Fruit fly (Drosophila melanogaster): ENCODE results near the gene ND-B22.
A peak's percentile ranks its signal among the peaks of the same experiment; 100 is the strongest.

The ND-B22 gene

dm6 chr2L:13378488-13378964, 7.6 kb upstream of the ND-B22 start, which contains the start of the genes CG9302 and beta'COP (continued):
- TF ChIP-seq btn (GFP tag; optimal IDR thresholded peaks at IDR 0.05) (no peak), slou (GFP tag; optimal IDR thresholded peaks at IDR 0.05) (peak; percentile 81), ase (GFP tag; IDR thresholded peaks at IDR 0.05) (no peak; the same call in 2 of the 3 replicates), CG9215 (GFP tag; IDR thresholded peaks at IDR 0.05) (peak; percentile 74), org-1 (GFP tag; optimal IDR thresholded peaks at IDR 0.05) (no peak), CG2199 (GFP tag; IDR thresholded peaks at IDR 0.05) (0 out of 3 replicates have a peak, but pooled peaks have one; percentile 25), CG2889 (GFP tag; IDR thresholded peaks at IDR 0.05) (no peak), maf-S (GFP tag; optimal IDR thresholded peaks at IDR 0.05) (peak; percentile 17), Hr78 (GFP tag; optimal IDR thresholded peaks at IDR 0.05) (no peak), otp (GFP tag; IDR thresholded peaks at IDR 0.05) (no peak), Sox102F (GFP tag; optimal IDR thresholded peaks at IDR 0.05) (no peak), CG10267 (tag; optimal IDR thresholded peaks at IDR 0.05) (peak; percentile 70), CG7987 (GFP tag; optimal IDR thresholded peaks at IDR 0.05) (peak; percentile 33), CG8924 (tag; optimal IDR thresholded peaks at IDR 0.05) (peak; percentile 72), Chrac-16 (GFP tag; optimal IDR thresholded peaks at IDR 0.05) (peak; percentile 66), fru (optimal IDR thresholded peaks at IDR 0.05) (no peak), ara (GFP tag; IDR thresholded peaks at IDR 0.05) (no peak), cg (GFP tag; optimal IDR thresholded peaks at IDR 0.05) (no peak), pan (optimal IDR thresholded peaks at IDR 0.05) (peak in 1 of 2 experiments; percentile 72), pan (GFP tag; optimal IDR thresholded peaks at IDR 0.05 in 1 of 2, IDR thresholded peaks at IDR 0.05 in 1 of 2) (peak; percentile 47 to 72), CG5180 (GFP tag; optimal IDR thresholded peaks at IDR 0.05) (no peak), Dp (GFP tag; optimal IDR thresholded peaks at IDR 0.05) (peak; percentile 5), Lpt (GFP tag; optimal IDR thresholded peaks at IDR 0.05) (no peak), mam (GFP tag; optimal IDR thresholded peaks at IDR 0.05) (peak; percentile 71), Aef1 (GFP tag; IDR thresholded peaks at IDR 0.05) (peak; percentile 59), CG7839 (tag; optimal IDR thresholded peaks at IDR 0.05) (peak; percentile 75), kay (GFP tag; optimal IDR thresholded peaks at IDR 0.05) (peak; percentile 75), gsb (GFP tag; IDR thresholded peaks at IDR 0.05) (no peak), Vsx1 (GFP tag; optimal IDR thresholded peaks at IDR 0.05) (no peak), CG16813 (GFP tag; IDR thresholded peaks at IDR 0.05; ENCODE audit: partially characterized antibody) (peak; percentile 72), CG15269 (tag; optimal IDR thresholded peaks at IDR 0.05) (no peak), kah (GFP tag; optimal IDR thresholded peaks at IDR 0.05) (peak; percentile 7), D19B (GFP tag; optimal IDR thresholded peaks at IDR 0.05) (no peak), bsh (GFP tag; optimal IDR thresholded peaks at IDR 0.05) (peak; percentile 29 to 42), vfl (GFP tag; optimal IDR thresholded peaks at IDR 0.05) (peak; percentile 19), chif (GFP tag; optimal IDR thresholded peaks at IDR 0.05) (peak in 1 of 2 experiments; percentile 20), CG4617 (GFP tag; optimal IDR thresholded peaks at IDR 0.05; ENCODE audit: borderline replicate concordance) (peak; percentile 50), fd96Cb (tag; optimal IDR thresholded peaks at IDR 0.05) (peak; percentile 51), pita (GFP tag; optimal IDR thresholded peaks at IDR 0.05) (no peak), pnt (GFP tag; optimal IDR thresholded peaks at IDR 0.05) (no peak), Opbp (GFP tag; IDR thresholded peaks at IDR 0.05; ENCODE audit: partially characterized antibody) (peak; percentile 68), CG6689 (GFP tag; IDR thresholded peaks at IDR 0.05) (peak; percentile 56), CG9932 (GFP tag; IDR thresholded peaks at IDR 0.05) (peak; percentile 81), Stat92E (GFP tag; optimal IDR thresholded peaks at IDR 0.05) (peak in 1 of 3 experiments; percentile 58), ind (GFP tag; optimal IDR thresholded peaks at IDR 0.05) (peak; percentile 73), CG1024 (GFP tag; IDR thresholded peaks at IDR 0.05) (no peak), ttk (GFP tag; IDR thresholded peaks at IDR 0.05) (no peak), twi (tag; optimal IDR thresholded peaks at IDR 0.05) (peak; percentile 65), CG30431 (GFP tag; optimal IDR thresholded peaks at IDR 0.05) (peak; percentile 20), sob (GFP tag; IDR thresholded peaks at IDR 0.05) (peak; percentile 56; the same call in 1 of the 2 replicates), Atf6 (GFP tag; IDR thresholded peaks at IDR 0.05) (no peak)

Data from whole organism, embryonic.